Fruit fly (Drosophila melanogaster) Kc167 (cell line): ENCODE data around the gene shd.

Source experiments
- Sin3A ChIP-seq: fragments of >200 bp; optimal IDR thresholded peaks from 2 replicates; lab custom pipeline; 2018; ENCODE audit warnings: missing external identifiers
- h ChIP-seq: fragments of >200 bp; optimal IDR thresholded peaks from 3 replicates; lab custom pipeline; 2018; ENCODE audit warnings: missing external identifiers
- psq ChIP-seq: fragments of >200 bp; optimal IDR thresholded peaks from 2 replicates; lab custom pipeline; 2017; ENCODE audit warnings: missing external identifiers
- ttk ChIP-seq: sonication (Bioruptor generic); optimal IDR thresholded peaks from 2 replicates; lab custom pipeline; 2017; ENCODE audit warnings: missing external identifiers

DNA sequence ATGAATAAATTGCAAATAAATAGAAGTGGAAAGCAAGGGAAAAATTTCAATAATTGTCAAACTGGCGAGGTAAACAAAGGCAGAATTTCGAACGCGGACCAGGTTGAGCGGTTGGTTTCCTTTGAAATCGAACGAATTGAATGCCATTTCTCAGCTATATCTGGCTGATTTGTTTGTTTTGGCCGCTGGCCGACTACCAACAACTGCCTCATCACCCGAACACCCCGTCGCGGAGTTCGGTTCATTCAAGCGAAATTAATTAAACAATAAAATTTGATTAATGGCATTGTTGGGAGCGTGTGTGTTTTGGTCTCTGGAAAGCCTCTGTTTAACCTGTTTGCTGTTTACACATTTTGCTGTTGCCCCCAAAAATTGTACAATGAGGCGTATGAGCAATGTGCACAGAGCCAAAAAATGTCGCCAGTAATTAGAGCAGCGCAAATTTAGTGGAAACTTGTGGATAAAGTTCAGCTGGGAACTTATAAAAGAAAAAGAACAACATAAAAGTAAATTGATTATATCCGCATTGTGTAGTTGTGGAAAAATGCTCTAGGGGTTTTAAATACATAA, 43.3 kb downstream of the shd start:
- TF ChIP-seq h: no peak
- no peak for TF ChIP-seq Sin3A (lab: Kevin White, UChicago)
- no peak for TF ChIP-seq ttk (lab: Kevin White, UChicago)
- TF ChIP-seq psq (lab: Kevin White, UChicago): no peak
